Worm (Caenorhabditis elegans) whole organism, L4/young adult: ENCODE results near the gene atf-4.

Source experiments
- W03F9.2 ChIP-seq: fragments of 150-350 bp; optimal IDR thresholded peaks from 2 replicates; lab custom pipeline; 2014; ENCODE audit warnings: missing biosample characterization, missing genetic modification characterization
- dao-5 ChIP-seq: sonication (generic microtip); optimal IDR thresholded peaks from 2 replicates; lab custom pipeline; 2016; ENCODE audit warnings: missing genotype, missing genetic modification characterization, moderate library complexity, missing compliant biosample characterization
- him-1 ChIP-seq: sonication (generic microtip); optimal IDR thresholded peaks from 2 replicates; lab custom pipeline; 2016; ENCODE audit warnings: missing genotype, missing genetic modification reagents, missing genetic modification characterization, missing compliant biosample characterization

Gene atf-4

ce11 chrX:14818464-14819259 lies 8.1 kb upstream of the atf-4 start, which contains the start of gene epn-1:
TSS of gene epn-1 (minus strand) at chrX:14818514.
- TF ChIP-seq W03F9.2 (tag; lab: Kevin White, UChicago) = peak; percentile 63
- TF ChIP-seq dao-5 (tag; lab: Kevin White, UChicago) = peak; percentile 47
- peak; percentile 91 for TF ChIP-seq him-1 (tag; lab: Kevin White, UChicago)

- TF ChIP-seq W03F9.2 (tag; lab: Kevin White, UChicago) (no peak), him-1 (tag; lab: Kevin White, UChicago) (no peak), dao-5 (tag; lab: Kevin White, UChicago) (no peak)
These were observed 6.1 kb upstream of the atf-4 start for ce11 chrX:14816717-14817116.

ce11 chrX:14815412-14815811 lies 4.8 kb upstream of the atf-4 start:
- no peak for TF ChIP-seq W03F9.2 (tag; lab: Kevin White, UChicago)
- peak; percentile 25 for TF ChIP-seq him-1 (tag; lab: Kevin White, UChicago)

- TF ChIP-seq dao-5 (tag; lab: Kevin White, UChicago) (no peak), W03F9.2 (tag; lab: Kevin White, UChicago) (peak; percentile 79), him-1 (tag; lab: Kevin White, UChicago) (peak; percentile 62)
These were observed 2.8 kb upstream of the atf-4 start for ce11 chrX:14813398-14813797.

ce11 chrX:14812061-14812460 lies 1.5 kb upstream of the atf-4 start, which contains the start of gene T04C10.3:
TSS of gene T04C10.3 (plus strand) at chrX:14812361.
- TF ChIP-seq him-1 (tag; lab: Kevin White, UChicago) = no peak
- no peak for TF ChIP-seq W03F9.2 (tag; lab: Kevin White, UChicago)
- TF ChIP-seq dao-5 (tag; lab: Kevin White, UChicago) = no peak

ce11 chrX:14809905-14810304 lies 705 bp downstream of the atf-4 start:
- no peak for TF ChIP-seq W03F9.2 (tag; lab: Kevin White, UChicago)

- no peak for TF ChIP-seq dao-5 (tag; lab: Kevin White, UChicago)
- TF ChIP-seq W03F9.2 (tag; lab: Kevin White, UChicago) = no peak
- TF ChIP-seq him-1 (tag; lab: Kevin White, UChicago) = no peak
These were observed 1.8 kb downstream of the atf-4 start for ce11 chrX:14808796-14809195.

- TF ChIP-seq dao-5 (tag; lab: Kevin White, UChicago) (no peak), him-1 (tag; lab: Kevin White, UChicago) (no peak), W03F9.2 (tag; lab: Kevin White, UChicago) (no peak)
These were observed 3.7 kb downstream of the atf-4 start, which contains the start of gene F42D1.4 for ce11 chrX:14806936-14807335. TSS of gene F42D1.4 (plus strand) at chrX:14807236.

ce11 chrX:14805746-14806145 lies 4.9 kb downstream of the atf-4 start:
- no peak for TF ChIP-seq dao-5 (tag; lab: Kevin White, UChicago)
- TF ChIP-seq W03F9.2 (tag; lab: Kevin White, UChicago) = no peak
- no peak for TF ChIP-seq him-1 (tag; lab: Kevin White, UChicago)

ce11 chrX:14804706-14805105 lies 5.9 kb downstream of the atf-4 start:
- TF ChIP-seq W03F9.2 (tag; lab: Kevin White, UChicago) = no peak
- TF ChIP-seq him-1 (tag; lab: Kevin White, UChicago) = no peak
- no peak for TF ChIP-seq dao-5 (tag; lab: Kevin White, UChicago)

- TF ChIP-seq W03F9.2 (tag; lab: Kevin White, UChicago) (no peak), him-1 (tag; lab: Kevin White, UChicago) (no peak), dao-5 (tag; lab: Kevin White, UChicago) (no peak)
These were observed 13.2 kb downstream of the atf-4 start for ce11 chrX:14797405-14797804.

- TF ChIP-seq dao-5 (tag; lab: Kevin White, UChicago) (no peak), W03F9.2 (tag; lab: Kevin White, UChicago) (no peak), him-1 (tag; lab: Kevin White, UChicago) (no peak)
These were observed 16.4 kb downstream of the atf-4 start for ce11 chrX:14794170-14794569.

- no peak for TF ChIP-seq him-1 (tag; lab: Kevin White, UChicago)
These were observed 17.3 kb downstream of the atf-4 start, which contains the start of gene sprr-2 for ce11 chrX:14793198-14793747. TSS of gene sprr-2 (plus strand) at chrX:14793445.
